Fruit fly (Drosophila melanogaster): ENCODE measurements around the gene Acsx3.

The Acsx3 gene

dm6 chr3R:19793661-19794060 lies 12.6 kb downstream of the Acsx3 start:
- TF ChIP-seq EcR (GFP tag; optimal IDR thresholded peaks at IDR 0.05) (no peak), pan (optimal IDR thresholded peaks at IDR 0.05) (no peak), usp (GFP tag; optimal IDR thresholded peaks at IDR 0.05) (no peak), Dll (optimal IDR thresholded peaks at IDR 0.05) (no peak), psq (optimal IDR thresholded peaks at IDR 0.05) (no peak), CG8478 (optimal IDR thresholded peaks at IDR 0.05) (no peak)

- no peak for TF ChIP-seq pan (optimal IDR thresholded peaks at IDR 0.05)
- no peak for TF ChIP-seq CG8478 (optimal IDR thresholded peaks at IDR 0.05)
- TF ChIP-seq usp (GFP tag; optimal IDR thresholded peaks at IDR 0.05) = no peak
- TF ChIP-seq EcR (GFP tag; optimal IDR thresholded peaks at IDR 0.05) = no peak
- no peak for TF ChIP-seq Dll (optimal IDR thresholded peaks at IDR 0.05)
- TF ChIP-seq psq (optimal IDR thresholded peaks at IDR 0.05) = no peak
These were observed 14.3 kb downstream of the Acsx3 start for dm6 chr3R:19795332-19795731.

DNA sequence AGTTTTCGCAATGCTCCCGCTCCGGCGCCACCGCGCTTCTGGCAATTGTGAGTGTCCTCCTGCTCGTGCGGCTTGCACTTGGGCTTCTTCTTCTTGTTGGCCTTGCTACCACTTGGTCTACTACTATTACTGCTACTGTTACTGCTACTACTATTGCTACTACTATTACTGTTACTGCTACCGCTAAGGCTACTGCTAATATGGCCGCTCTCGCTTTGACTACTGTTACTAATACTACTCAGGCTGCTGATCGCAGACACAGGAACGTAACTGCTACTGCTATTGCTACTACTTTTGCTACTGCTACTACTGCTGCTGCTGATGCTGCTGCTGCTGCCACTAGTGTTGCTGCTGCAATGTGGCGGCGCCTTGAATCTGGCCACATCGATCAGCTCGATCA lies 15.8 kb downstream of the Acsx3 start:
- TF ChIP-seq usp (GFP tag; optimal IDR thresholded peaks at IDR 0.05) = no peak
- TF ChIP-seq CG8478 (optimal IDR thresholded peaks at IDR 0.05) = no peak
- no peak for TF ChIP-seq psq (optimal IDR thresholded peaks at IDR 0.05)
- no peak for TF ChIP-seq Dll (optimal IDR thresholded peaks at IDR 0.05)
- no peak for TF ChIP-seq pan (optimal IDR thresholded peaks at IDR 0.05)
- no peak for TF ChIP-seq EcR (GFP tag; optimal IDR thresholded peaks at IDR 0.05)

- no peak for TF ChIP-seq usp (GFP tag; optimal IDR thresholded peaks at IDR 0.05)
- no peak for TF ChIP-seq CG8478 (optimal IDR thresholded peaks at IDR 0.05)
- no peak for TF ChIP-seq EcR (GFP tag; optimal IDR thresholded peaks at IDR 0.05)
- no peak for TF ChIP-seq pan (optimal IDR thresholded peaks at IDR 0.05)
- no peak for TF ChIP-seq psq (optimal IDR thresholded peaks at IDR 0.05)
- no peak for TF ChIP-seq Dll (optimal IDR thresholded peaks at IDR 0.05)
These were observed 18.6 kb downstream of the Acsx3 start for dm6 chr3R:19799614-19800013.

DNA sequence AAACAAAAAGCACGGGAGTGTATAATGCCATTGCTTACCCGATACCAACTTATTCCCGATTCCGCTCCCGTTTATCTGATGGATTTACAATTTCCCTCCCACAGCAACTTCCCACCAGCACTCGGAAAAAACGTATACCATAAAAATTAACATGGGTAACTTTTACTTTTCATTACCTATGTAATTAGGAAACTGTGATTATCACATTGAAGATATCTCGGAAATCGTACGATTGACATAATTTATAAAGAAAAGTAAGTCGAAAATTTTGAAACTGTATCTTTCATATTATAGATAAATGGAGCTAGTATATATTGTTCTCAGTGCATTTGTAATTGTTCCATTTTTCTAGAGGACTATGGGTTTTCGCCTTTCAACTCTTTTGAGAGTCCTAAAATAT lies 20.7 kb downstream of the Acsx3 start:
- TF ChIP-seq EcR (GFP tag; optimal IDR thresholded peaks at IDR 0.05) = no peak
- no peak for TF ChIP-seq psq (optimal IDR thresholded peaks at IDR 0.05)
- no peak for TF ChIP-seq usp (GFP tag; optimal IDR thresholded peaks at IDR 0.05)

- no peak for TF ChIP-seq CG8478 (optimal IDR thresholded peaks at IDR 0.05)
- no peak for TF ChIP-seq psq (optimal IDR thresholded peaks at IDR 0.05)
- no peak for TF ChIP-seq pan (optimal IDR thresholded peaks at IDR 0.05)
- no peak for TF ChIP-seq usp (GFP tag; optimal IDR thresholded peaks at IDR 0.05)
- no peak for TF ChIP-seq EcR (GFP tag; optimal IDR thresholded peaks at IDR 0.05)
- no peak for TF ChIP-seq Dll (optimal IDR thresholded peaks at IDR 0.05)
These were observed 21.5 kb downstream of the Acsx3 start for dm6 chr3R:19802508-19802907.

- TF ChIP-seq EcR (GFP tag; optimal IDR thresholded peaks at IDR 0.05) = no peak
- no peak for TF ChIP-seq psq (optimal IDR thresholded peaks at IDR 0.05)
- no peak for TF ChIP-seq Dll (optimal IDR thresholded peaks at IDR 0.05)
- no peak for TF ChIP-seq pan (optimal IDR thresholded peaks at IDR 0.05)
- no peak for TF ChIP-seq usp (GFP tag; optimal IDR thresholded peaks at IDR 0.05)
- no peak for TF ChIP-seq CG8478 (optimal IDR thresholded peaks at IDR 0.05)
These were observed 22.5 kb downstream of the Acsx3 start for dm6 chr3R:19803539-19803938.

- TF ChIP-seq pan (optimal IDR thresholded peaks at IDR 0.05) = no peak
- TF ChIP-seq Dll (optimal IDR thresholded peaks at IDR 0.05) = no peak
- TF ChIP-seq psq (optimal IDR thresholded peaks at IDR 0.05) = no peak
- no peak for TF ChIP-seq EcR (GFP tag; optimal IDR thresholded peaks at IDR 0.05)
- TF ChIP-seq CG8478 (optimal IDR thresholded peaks at IDR 0.05) = no peak
- TF ChIP-seq usp (GFP tag; optimal IDR thresholded peaks at IDR 0.05) = no peak
These were observed 23.9 kb downstream of the Acsx3 start for dm6 chr3R:19804905-19805304.

dm6 chr3R:19807148-19807547 lies 26.1 kb downstream of the Acsx3 start:
- TF ChIP-seq usp (GFP tag; optimal IDR thresholded peaks at IDR 0.05) = no peak

DNA sequence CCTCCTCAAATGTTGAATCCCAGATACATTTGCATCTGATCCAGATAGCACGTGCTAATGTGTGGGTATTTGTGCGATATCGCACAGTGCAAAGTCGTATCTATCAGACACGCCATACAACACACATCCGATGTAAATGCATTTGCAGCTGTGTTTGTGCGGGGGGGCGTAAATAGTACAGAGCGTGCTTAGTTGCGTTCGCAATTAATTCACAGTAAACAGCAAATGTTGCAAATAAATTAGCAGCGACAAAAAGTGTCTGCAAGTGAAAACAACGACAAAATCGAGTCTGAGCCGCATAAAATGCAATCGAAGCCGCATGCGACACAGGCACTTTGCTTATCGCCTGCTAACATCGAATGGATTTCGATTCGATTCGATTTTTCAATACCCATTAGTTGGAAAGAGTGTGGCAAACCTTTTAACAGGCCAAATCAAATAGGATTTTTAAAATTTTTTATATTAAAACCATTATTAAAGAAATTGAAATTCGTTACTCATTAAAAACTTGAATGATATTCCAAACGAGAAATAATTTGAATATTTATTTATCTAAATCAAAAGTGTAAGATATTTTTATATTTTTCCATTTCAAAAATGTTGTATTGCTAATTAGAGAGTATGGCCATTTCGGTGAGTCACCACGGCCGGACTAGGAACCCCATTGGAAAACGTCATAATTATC lies 26.8 kb downstream of the Acsx3 start:
- TF ChIP-seq pan (optimal IDR thresholded peaks at IDR 0.05) (no peak), psq (optimal IDR thresholded peaks at IDR 0.05) (no peak), EcR (GFP tag; optimal IDR thresholded peaks at IDR 0.05) (no peak), usp (GFP tag; optimal IDR thresholded peaks at IDR 0.05) (no peak), CG8478 (optimal IDR thresholded peaks at IDR 0.05) (no peak), Dll (optimal IDR thresholded peaks at IDR 0.05) (no peak)

DNA sequence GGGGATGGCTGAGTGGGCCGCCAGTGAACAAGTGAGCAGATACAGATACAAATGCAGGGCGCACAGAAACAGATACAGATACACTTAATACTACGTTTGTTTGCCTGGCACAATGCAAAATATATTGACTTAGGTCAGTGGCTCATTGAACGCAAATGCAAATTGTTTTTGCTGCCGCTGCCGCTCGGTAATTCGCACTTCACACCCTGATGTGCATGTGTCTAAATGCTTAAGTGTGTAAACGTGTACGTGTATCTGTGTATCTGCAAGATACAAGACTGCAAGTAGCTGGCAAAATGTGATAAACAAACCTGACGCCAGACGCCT lies 27.3 kb downstream of the Acsx3 start:
- no peak for TF ChIP-seq psq (optimal IDR thresholded peaks at IDR 0.05)
- TF ChIP-seq EcR (GFP tag; optimal IDR thresholded peaks at IDR 0.05) = no peak
- TF ChIP-seq CG8478 (optimal IDR thresholded peaks at IDR 0.05) = no peak
- TF ChIP-seq pan (optimal IDR thresholded peaks at IDR 0.05) = no peak
- TF ChIP-seq Dll (optimal IDR thresholded peaks at IDR 0.05) = no peak
- TF ChIP-seq usp (GFP tag; optimal IDR thresholded peaks at IDR 0.05) = no peak

DNA sequence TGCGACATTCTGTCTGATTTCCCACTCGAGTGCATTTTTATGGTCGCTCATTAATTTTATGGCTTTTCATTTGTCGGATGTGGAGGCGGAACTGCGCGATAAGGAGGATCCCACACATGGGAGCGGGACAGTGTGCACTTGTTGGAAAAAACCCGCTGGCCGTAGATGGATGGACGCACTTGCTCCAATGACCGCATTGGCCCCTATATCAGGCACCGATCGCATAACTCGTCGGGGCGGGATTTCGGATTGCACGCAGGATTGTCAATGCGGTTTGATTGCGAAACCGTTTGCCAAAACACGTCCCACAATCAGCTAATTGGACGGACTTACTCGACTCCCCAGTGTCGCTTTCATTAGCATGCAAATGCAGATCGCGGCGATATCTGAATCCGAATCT lies 30.5 kb downstream of the Acsx3 start:
- TF ChIP-seq EcR (GFP tag; optimal IDR thresholded peaks at IDR 0.05) (no peak), usp (GFP tag; optimal IDR thresholded peaks at IDR 0.05) (no peak), pan (optimal IDR thresholded peaks at IDR 0.05) (no peak), CG8478 (optimal IDR thresholded peaks at IDR 0.05) (no peak)

dm6 chr3R:19812472-19812871 lies 31.4 kb downstream of the Acsx3 start:
- TF ChIP-seq Dll (optimal IDR thresholded peaks at IDR 0.05) = no peak
- TF ChIP-seq EcR (GFP tag; optimal IDR thresholded peaks at IDR 0.05) = no peak
